Worm (Caenorhabditis elegans): ENCODE results near the gene aman-2.

The aman-2 gene

DNA sequence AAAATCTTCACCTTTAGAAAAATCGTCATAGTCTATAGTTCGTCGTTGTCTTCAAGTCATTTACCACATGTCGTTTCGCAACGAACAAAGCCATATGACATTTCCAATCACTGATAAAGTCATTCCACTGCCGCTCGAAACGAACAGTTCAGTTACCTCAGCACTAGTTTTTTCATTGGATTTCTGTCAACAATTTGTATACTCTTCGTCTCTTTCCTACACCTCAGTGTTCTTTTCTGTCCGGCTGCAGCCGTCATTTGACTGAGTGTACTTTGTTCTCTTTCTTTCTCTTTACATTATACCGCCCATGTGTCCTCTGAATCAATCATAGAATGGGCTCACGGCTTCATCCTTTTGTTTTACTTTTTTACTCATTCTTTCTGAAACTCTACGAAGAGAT, 11.8 kb downstream of the aman-2 start:
- TF ChIP-seq egrh-3 (GFP tag; IDR thresholded peaks at IDR 0.05) (no peak), egl-18 (GFP tag; IDR thresholded peaks at IDR 0.05) (no peak), ceh-91 (GFP tag; IDR thresholded peaks at IDR 0.05) (no peak), aptf-2 (GFP tag; conservative IDR thresholded peaks at IDR 0.05) (no peak), Y53F4B.3 (GFP tag; IDR thresholded peaks at IDR 0.05) (no peak), nhr-90 (tag; optimal IDR thresholded peaks at IDR 0.05) (no peak), akir-1 (GFP tag; optimal IDR thresholded peaks at IDR 0.05) (no peak), cebp-2 (GFP tag; IDR thresholded peaks at IDR 0.05) (no peak), athp-1 (tag; optimal IDR thresholded peaks at IDR 0.05) (no peak), ets-4 (GFP tag; optimal IDR thresholded peaks at IDR 0.05) (no peak), Y79H2A.3 (GFP tag; conservative IDR thresholded peaks at IDR 0.05) (no peak), F57C9.4 (tag; optimal IDR thresholded peaks at IDR 0.05) (no peak), F39B2.1 (GFP tag; IDR thresholded peaks at IDR 0.05) (no peak), ztf-25 (GFP tag; IDR thresholded peaks at IDR 0.05) (no peak), gei-17 (GFP tag; optimal IDR thresholded peaks at IDR 0.05) (no peak), ZK185.1 (tag; optimal IDR thresholded peaks at IDR 0.05; ENCODE audit: poor library complexity, severe bottlenecking) (peak; percentile 17), F55B11.4 (tag; optimal IDR thresholded peaks at IDR 0.05; ENCODE audit: borderline replicate concordance, insufficient read depth) (no peak), xnd-1 (tag; optimal IDR thresholded peaks at IDR 0.05) (no peak), nfyb-1 (GFP tag; IDR thresholded peaks at IDR 0.05) (no peak), K12H6.12 (tag; optimal IDR thresholded peaks at IDR 0.05) (peak; percentile 56), lin-26 (GFP tag; IDR thresholded peaks at IDR 0.05) (peak; percentile 35; the same call in 1 of the 2 replicates), C06A6.2 (GFP tag; conservative IDR thresholded peaks at IDR 0.05) (no peak), unc-62 (GFP tag; optimal IDR thresholded peaks at IDR 0.05) (peak; percentile 69), snpc-1.3 (tag; optimal IDR thresholded peaks at IDR 0.05; ENCODE audit: insufficient read depth) (no peak), K11D2.4 (GFP tag; IDR thresholded peaks at IDR 0.05) (no peak), F37B4.10 (GFP tag; IDR thresholded peaks at IDR 0.05) (no peak), attf-5 (GFP tag; optimal IDR thresholded peaks at IDR 0.05) (peak; percentile 40), hrde-1 (tag; optimal IDR thresholded peaks at IDR 0.05; ENCODE audit: borderline replicate concordance) (no peak), ceh-79 (tag; optimal IDR thresholded peaks at IDR 0.05) (no peak), nfya-1 (tag; optimal IDR thresholded peaks at IDR 0.05; ENCODE audit: borderline replicate concordance, insufficient read depth) (no peak), hmg-20 (GFP tag; IDR thresholded peaks at IDR 0.05) (no peak), egl-44 (GFP tag; IDR thresholded peaks at IDR 0.05) (no peak), ztf-28 (GFP tag; IDR thresholded peaks at IDR 0.05) (no peak), nhr-27 (tag; optimal IDR thresholded peaks at IDR 0.05) (no peak), nhr-80 (tag; optimal IDR thresholded peaks at IDR 0.05) (peak; percentile 82), snpc-3.4 (tag; optimal IDR thresholded peaks at IDR 0.05) (no peak), ztf-6 (GFP tag; IDR thresholded peaks at IDR 0.05) (no peak), cebp-1 (GFP tag; IDR thresholded peaks at IDR 0.05) (peak; percentile 76; the same call in 1 of the 2 replicates), cebp-1 (tag; optimal IDR thresholded peaks at IDR 0.05) (peak; percentile 86), tbp1 (GFP tag; optimal IDR thresholded peaks at IDR 0.05) (peak; percentile 26), B0336.3 (GFP tag; IDR thresholded peaks at IDR 0.05) (peak; percentile 10; the same call in 1 of the 2 replicates), let-526 (GFP tag; IDR thresholded peaks at IDR 0.05) (no peak), rpc-1 (optimal IDR thresholded peaks at IDR 0.05) (no peak), rpc-1 (tag; optimal IDR thresholded peaks at IDR 0.05) (no peak), Y53G8AR.9 (GFP tag; conservative IDR thresholded peaks at IDR 0.05) (no peak), dpff-1 (tag; optimal IDR thresholded peaks at IDR 0.05) (no peak), let-607 (tag; optimal IDR thresholded peaks at IDR 0.05) (peak; percentile 40 to 43), Y95B8A.8 (GFP tag; IDR thresholded peaks at IDR 0.05) (no peak), F52B5.7 (tag; optimal IDR thresholded peaks at IDR 0.05) (no peak)
